Fruit fly (Drosophila melanogaster) ovary, adult (tissue): ENCODE data around the gene btn.

ENCODE experiments used
- CG17801 ChIP-seq: fragments of 200-800 bp; optimal IDR thresholded peaks from 2 replicates; lab custom pipeline; 2019; ENCODE audit warnings: missing biosample characterization, mild to moderate bottlenecking, missing genetic modification characterization, moderate library complexity; ENCODE audit not compliant: partially characterized antibody

The btn gene

dm6 chr3R:22539762-22540161 lies 46.7 kb downstream of the btn start, which contains the start of gene CG5326:
Gene CG5326, minus strand, starts transcription at chr3R:22539919.
- TF ChIP-seq CG17801 (GFP tag; lab: Kevin White, UChicago) = no peak

DNA sequence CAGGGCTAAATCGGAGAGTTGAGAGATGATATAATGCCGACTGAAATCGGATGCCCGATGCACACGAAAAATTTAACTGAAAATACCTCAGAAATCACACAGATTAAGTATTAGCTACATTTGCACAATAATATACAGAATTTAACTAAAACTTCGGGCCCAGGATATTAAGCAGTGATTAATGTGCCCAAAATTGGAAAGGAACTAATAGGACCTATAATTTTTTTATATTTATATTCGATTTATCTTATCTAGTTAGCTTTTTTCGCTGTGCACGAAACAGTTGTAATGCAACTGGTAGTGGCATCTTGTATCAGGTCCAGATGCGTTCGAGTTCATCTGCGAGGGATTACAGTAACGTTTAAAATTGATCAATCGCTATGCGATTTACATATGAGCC lies 47.5 kb downstream of the btn start:
- TF ChIP-seq CG17801 (GFP tag; lab: Kevin White, UChicago) = no peak

DNA sequence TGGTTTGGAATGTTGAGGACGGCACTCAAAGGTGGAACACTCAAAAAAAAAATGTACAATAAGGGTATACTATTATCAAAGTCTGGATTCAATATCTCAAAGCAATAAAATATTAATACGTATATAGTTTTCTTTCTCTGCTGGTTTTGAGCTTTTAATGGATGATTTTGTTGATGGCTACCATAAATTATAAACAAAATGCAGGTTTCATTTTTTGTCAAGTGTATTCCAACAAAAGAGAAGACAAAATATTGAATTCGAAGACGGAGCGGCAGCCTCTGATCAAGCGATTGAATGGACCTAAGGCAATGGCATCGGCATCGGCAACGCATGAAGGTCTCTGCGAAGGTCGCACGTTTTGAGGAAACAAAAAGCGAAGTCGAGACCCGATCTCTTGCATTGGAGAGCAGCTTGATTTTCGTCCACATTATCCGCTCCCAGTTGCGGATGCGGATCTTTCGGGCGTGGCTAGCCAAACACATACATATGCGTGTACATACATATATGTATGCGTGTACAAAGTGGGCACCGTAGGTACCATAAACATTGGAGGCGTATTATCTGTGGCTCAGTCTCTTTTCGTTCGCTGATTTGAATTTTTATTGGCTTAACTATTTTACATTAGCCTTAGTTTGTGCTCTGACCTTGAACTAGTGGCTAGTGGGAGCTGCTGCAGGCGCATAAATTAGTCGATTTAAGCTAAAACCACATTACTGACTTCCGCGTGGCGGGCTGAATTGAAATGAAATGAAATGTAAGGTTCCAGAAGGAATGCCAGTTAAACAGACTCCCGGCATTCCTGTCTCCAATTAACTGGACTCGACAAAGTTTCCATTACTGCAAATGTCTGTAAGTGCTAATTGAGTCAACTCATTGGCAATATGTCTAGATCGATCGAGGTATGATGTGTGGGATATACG lies 49.7 kb downstream of the btn start:
- no peak for TF ChIP-seq CG17801 (GFP tag; lab: Kevin White, UChicago)
